Worm (Caenorhabditis elegans): ENCODE results near the gene nurf-1.

DNA sequence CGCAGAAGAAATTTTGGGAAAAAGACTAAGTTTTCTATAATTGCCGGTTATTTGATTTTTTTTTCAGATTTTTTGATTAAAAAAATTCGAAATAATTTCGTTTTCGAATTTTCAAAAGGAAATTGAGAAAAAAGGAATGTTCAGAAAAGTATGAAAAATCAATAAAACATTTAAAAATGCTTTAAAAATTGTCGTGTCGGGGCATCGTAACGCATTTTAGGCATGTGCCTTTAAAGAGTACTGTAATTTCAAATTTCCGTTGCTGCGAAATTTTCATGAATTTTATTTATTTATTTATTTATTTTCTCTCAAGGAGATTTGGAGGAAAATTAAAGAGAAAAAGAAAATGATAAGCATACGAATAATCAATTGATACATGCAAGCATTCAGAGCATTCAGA is 23.2 kb downstream of the nurf-1 start:
- TF ChIP-seq lin-35 (GFP tag; optimal IDR thresholded peaks at IDR 0.05) (no peak), lin-15B (tag; optimal IDR thresholded peaks at IDR 0.05) (no peak), C34B4.2 (tag; optimal IDR thresholded peaks at IDR 0.05) (no peak), sox-4 (tag; optimal IDR thresholded peaks at IDR 0.05) (no peak), nhr-19 (GFP tag; conservative IDR thresholded peaks at IDR 0.05) (no peak), pqm-1 (tag; optimal IDR thresholded peaks at IDR 0.05) (no peak)

Measured in whole organism, L1 larva.